Fruit fly (Drosophila melanogaster) whole organism, prepupa: ENCODE data around the gene CG42556.

ENCODE experiments used
- Blimp-1 ChIP-seq: fragments of 200-800 bp; sonication (Bioruptor generic); optimal IDR thresholded peaks from 3 replicates; lab custom pipeline; 2017; ENCODE audit warnings: missing biosample characterization, missing genetic modification characterization, mild to moderate bottlenecking, moderate library complexity, missing genetic modification reagents
- CG10631 ChIP-seq: fragments of 200-800 bp; sonication (Bioruptor generic); optimal IDR thresholded peaks from 2 replicates; lab custom pipeline; 2016; ENCODE audit warnings: missing biosample characterization, missing genetic modification characterization
- CG10669 ChIP-seq: fragments of 200-800 bp; sonication (Bioruptor generic); optimal IDR thresholded peaks from 3 replicates; lab custom pipeline; 2018; ENCODE audit warnings: missing biosample characterization, mild to moderate bottlenecking, missing genetic modification characterization, moderate library complexity
- CG11762 ChIP-seq: fragments of 200-800 bp; sonication (Bioruptor generic); optimal IDR thresholded peaks from 3 replicates; lab custom pipeline; 2016; ENCODE audit warnings: missing biosample characterization, missing genetic modification characterization; ENCODE audit not compliant: insufficient read depth
- CG11902 ChIP-seq: fragments of 200-800 bp; sonication (Bioruptor generic); optimal IDR thresholded peaks from 3 replicates; lab custom pipeline; 2016; ENCODE audit warnings: missing biosample characterization, missing genetic modification characterization
- CG1621 ChIP-seq: fragments of 200-800 bp; sonication (Bioruptor generic); optimal IDR thresholded peaks from 3 replicates; lab custom pipeline; 2018; ENCODE audit warnings: missing biosample characterization, mild to moderate bottlenecking, missing genetic modification characterization
- CG3032 ChIP-seq: fragments of 200-800 bp; optimal IDR thresholded peaks from 2 replicates; lab custom pipeline; 2019; ENCODE audit warnings: missing biosample characterization, mild to moderate bottlenecking, missing genetic modification characterization, moderate library complexity
- CG31627 ChIP-seq: fragments of 200-800 bp; sonication (Bioruptor generic); optimal IDR thresholded peaks from 3 replicates; lab custom pipeline; 2016; ENCODE audit warnings: missing biosample characterization, missing genetic modification characterization
- CG32006 ChIP-seq: fragments of 200-800 bp; sonication (Bioruptor generic); optimal IDR thresholded peaks from 3 replicates; lab custom pipeline; 2017; ENCODE audit warnings: missing biosample characterization, mild to moderate bottlenecking, missing genetic modification characterization
- CG34406 ChIP-seq: fragments of 200-800 bp; sonication (Bioruptor generic); optimal IDR thresholded peaks from 3 replicates; lab custom pipeline; 2016; ENCODE audit warnings: missing biosample characterization, missing genetic modification characterization
- CG6276 ChIP-seq: fragments of 200-800 bp; sonication (Bioruptor generic); optimal IDR thresholded peaks from 2 replicates; lab custom pipeline; 2017; ENCODE audit warnings: missing biosample characterization, mild to moderate bottlenecking, missing genetic modification characterization
- CG6792 ChIP-seq: fragments of 200-800 bp; sonication (Bioruptor generic); optimal IDR thresholded peaks from 3 replicates; lab custom pipeline; 2016; ENCODE audit warnings: missing biosample characterization, missing genetic modification characterization
- CG6808 ChIP-seq: fragments of 200-800 bp; sonication (Bioruptor generic); optimal IDR thresholded peaks from 3 replicates; lab custom pipeline; 2017; ENCODE audit warnings: missing biosample characterization, missing genetic modification characterization, mild to moderate bottlenecking, moderate library complexity, missing genetic modification reagents
- CG7368 ChIP-seq: fragments of 200-800 bp; sonication (Bioruptor generic); optimal IDR thresholded peaks from 3 replicates; lab custom pipeline; 2016; ENCODE audit warnings: missing biosample characterization, missing genetic modification characterization
- CG8119 ChIP-seq: fragments of 200-800 bp; sonication (Bioruptor generic); IDR thresholded peaks from 3 replicates; pipeline ENCODE4 v1.3.6; 2022; ENCODE audit warnings: missing biosample characterization, missing genetic modification characterization
- CG8632 ChIP-seq: fragments of 200-800 bp; sonication (Bioruptor generic); optimal IDR thresholded peaks from 3 replicates; lab custom pipeline; 2016; ENCODE audit warnings: missing biosample characterization, missing genetic modification characterization
- CG9139 ChIP-seq: fragments of 200-800 bp; sonication (Bioruptor generic); optimal IDR thresholded peaks from 3 replicates; lab custom pipeline; 2017; ENCODE audit warnings: missing biosample characterization, mild to moderate bottlenecking, missing genetic modification characterization
- Eip75B ChIP-seq: fragments of 200-800 bp; sonication (Bioruptor generic); optimal IDR thresholded peaks from 3 replicates; lab custom pipeline; 2016; ENCODE audit warnings: missing biosample characterization, missing genetic modification characterization
- Eip78C ChIP-seq: fragments of 200-800 bp; sonication (Bioruptor generic); peaks from one replicate; lab custom pipeline; 2016; ENCODE audit warnings: missing biosample characterization, missing genetic modification characterization
- Ets21C ChIP-seq: fragments of 200-800 bp; sonication (Bioruptor generic); optimal IDR thresholded peaks from 3 replicates; lab custom pipeline; 2016; ENCODE audit warnings: missing biosample characterization, missing genetic modification characterization
- Ets96B ChIP-seq: fragments of 200-800 bp; optimal IDR thresholded peaks from 2 replicates; lab custom pipeline; 2019; ENCODE audit warnings: missing biosample characterization, mild to moderate bottlenecking, missing genetic modification characterization, moderate library complexity
- Hr38 ChIP-seq: sonication (Bioruptor generic); optimal IDR thresholded peaks from 2 replicates; lab custom pipeline; 2016; ENCODE audit warnings: missing biosample characterization, missing genetic modification characterization
- Hr39 ChIP-seq: fragments of 200-800 bp; sonication (Bioruptor generic); optimal IDR thresholded peaks from 2 replicates; lab custom pipeline; 2016; ENCODE audit warnings: missing biosample characterization, missing genetic modification characterization
- Hr4 ChIP-seq: fragments of 200-800 bp; sonication (Bioruptor generic); optimal IDR thresholded peaks from 3 replicates; lab custom pipeline; 2016; ENCODE audit warnings: missing biosample characterization, missing genetic modification characterization
- Lpt ChIP-seq: fragments of 200-800 bp; sonication (Bioruptor generic); optimal IDR thresholded peaks from 3 replicates; lab custom pipeline; 2016; ENCODE audit warnings: missing biosample characterization, missing genetic modification characterization
- Met ChIP-seq: fragments of 200-800 bp; sonication (Bioruptor generic); optimal IDR thresholded peaks from 3 replicates; lab custom pipeline; 2016; ENCODE audit warnings: missing biosample characterization, missing genetic modification characterization
- OdsH ChIP-seq: fragments of 200-800 bp; sonication (Bioruptor generic); optimal IDR thresholded peaks from 3 replicates; lab custom pipeline; 2016; ENCODE audit warnings: missing biosample characterization, missing genetic modification characterization
- Smox ChIP-seq: fragments of 200-800 bp; sonication (Bioruptor generic); optimal IDR thresholded peaks from 3 replicates; lab custom pipeline; 2016; ENCODE audit warnings: missing biosample characterization, missing genetic modification characterization
- Sox102F ChIP-seq: fragments of 200-800 bp; sonication (Bioruptor generic); optimal IDR thresholded peaks from 2 replicates; lab custom pipeline; 2016; ENCODE audit warnings: missing biosample characterization, mild to moderate bottlenecking, missing genetic modification characterization
- Sox14 ChIP-seq: fragments of 200-800 bp; sonication (Bioruptor generic); optimal IDR thresholded peaks from 3 replicates; lab custom pipeline; 2016; ENCODE audit warnings: missing biosample characterization, missing genetic modification characterization
- achi ChIP-seq: fragments of 200-800 bp; sonication (Bioruptor generic); optimal IDR thresholded peaks from 3 replicates; lab custom pipeline; 2016; ENCODE audit warnings: missing biosample characterization, missing genetic modification characterization
- acj6 ChIP-seq: fragments of 200-800 bp; sonication (Bioruptor generic); optimal IDR thresholded peaks from 3 replicates; lab custom pipeline; 2016; ENCODE audit warnings: missing biosample characterization, missing genetic modification characterization
- cyc ChIP-seq: fragments of 200-800 bp; sonication (Bioruptor generic); optimal IDR thresholded peaks from 3 replicates; lab custom pipeline; 2016; ENCODE audit warnings: missing biosample characterization, missing genetic modification characterization
- dac ChIP-seq: fragments of 200-800 bp; sonication (Bioruptor generic); optimal IDR thresholded peaks from 2 replicates; lab custom pipeline; 2017; ENCODE audit warnings: missing biosample characterization, mild to moderate bottlenecking, missing genetic modification characterization
- eg ChIP-seq: fragments of 200-800 bp; sonication (Bioruptor generic); IDR thresholded peaks from 3 replicates; pipeline ENCODE4 v1.3.6; 2022; ENCODE audit warnings: missing biosample characterization, missing genetic modification characterization
- esn ChIP-seq: fragments of 200-800 bp; sonication (Bioruptor generic); optimal IDR thresholded peaks from 2 replicates; lab custom pipeline; 2016; ENCODE audit warnings: missing biosample characterization, mild to moderate bottlenecking, missing genetic modification characterization, moderate library complexity
- fd59A ChIP-seq: fragments of 200-800 bp; sonication (Bioruptor generic); optimal IDR thresholded peaks from 2 replicates; lab custom pipeline; 2017; ENCODE audit warnings: missing biosample characterization, mild to moderate bottlenecking, missing genetic modification characterization, missing genetic modification reagents
- fkh ChIP-seq: fragments of 200-800 bp; sonication (Bioruptor generic); optimal IDR thresholded peaks from 3 replicates; lab custom pipeline; 2017; ENCODE audit warnings: missing biosample characterization, mild to moderate bottlenecking, missing genetic modification characterization, moderate library complexity
- lz ChIP-seq: fragments of 200-800 bp; sonication (Bioruptor generic); optimal IDR thresholded peaks from 3 replicates; lab custom pipeline; 2016; ENCODE audit warnings: missing biosample characterization, missing genetic modification characterization
- net ChIP-seq: fragments of 200-800 bp; sonication (Bioruptor generic); optimal IDR thresholded peaks from 3 replicates; lab custom pipeline; 2016; ENCODE audit warnings: missing biosample characterization, missing genetic modification characterization
- pdm3 ChIP-seq: fragments of 200-800 bp; sonication (Bioruptor generic); optimal IDR thresholded peaks from 3 replicates; lab custom pipeline; 2016; ENCODE audit warnings: missing biosample characterization, missing genetic modification characterization
- salr ChIP-seq, 2 experiments: fragments of 200-800 bp; sonication (Bioruptor generic); optimal IDR thresholded peaks; 3 replicates each; lab custom pipeline; 2016 to 2018; ENCODE audit warnings: missing biosample characterization in 2 of 2, missing genetic modification characterization in 2 of 2, mild to moderate bottlenecking in 1 of 2
- spab ChIP-seq: fragments of 200-800 bp; sonication (Bioruptor generic); optimal IDR thresholded peaks from 2 replicates; lab custom pipeline; 2017; ENCODE audit warnings: missing biosample characterization, mild to moderate bottlenecking, missing genetic modification characterization, missing genetic modification reagents
- ss ChIP-seq, 2 experiments: fragments of 200-800 bp; sonication (Bioruptor generic); optimal IDR thresholded peaks; 2 replicates in 1 of 2; 3 replicates in 1 of 2; lab custom pipeline; 2017 to 2018; ENCODE audit warnings: mild to moderate bottlenecking in 2 of 2, missing biosample characterization in 2 of 2, missing genetic modification characterization in 2 of 2, moderate library complexity in 1 of 2
- svp ChIP-seq: fragments of 200-800 bp; sonication (Bioruptor generic); peaks from one replicate; lab custom pipeline; 2016; ENCODE audit warnings: missing biosample characterization, missing genetic modification characterization
- topi ChIP-seq: fragments of 200-800 bp; sonication (Bioruptor generic); optimal IDR thresholded peaks from 3 replicates; lab custom pipeline; 2016; ENCODE audit warnings: missing biosample characterization, missing genetic modification characterization
- vri ChIP-seq: fragments of 200-800 bp; sonication (Bioruptor generic); optimal IDR thresholded peaks from 3 replicates; lab custom pipeline; 2016; ENCODE audit warnings: missing biosample characterization, mild to moderate bottlenecking, missing genetic modification characterization

The CG42556 gene

dm6 chr2L:16889608-16890007 lies at the start of gene CG42556:
Gene CG42556 (plus strand): TSS chr2L:16889908.
- no peak for TF ChIP-seq CG10669 (GFP tag; lab: Kevin White, UChicago)
- TF ChIP-seq Hr38: no peak
- TF ChIP-seq Ets21C: no peak
- TF ChIP-seq net (GFP tag; lab: Kevin White, UChicago): no peak
- TF ChIP-seq Blimp-1 (GFP tag; lab: Kevin White, UChicago): no peak
- no peak for TF ChIP-seq achi (GFP tag; lab: Kevin White, UChicago)

- TF ChIP-seq CG9139: no peak
- peak; percentile 19 for TF ChIP-seq CG6808 (GFP tag; lab: Kevin White, UChicago)
- TF ChIP-seq pdm3 (GFP tag; lab: Kevin White, UChicago): peak; percentile 54
- no peak for TF ChIP-seq CG11762 (GFP tag; lab: Kevin White, UChicago)
- peak; percentile 21 for TF ChIP-seq CG6792 (GFP tag; lab: Kevin White, UChicago)
- no peak for TF ChIP-seq ss (GFP tag; optimal IDR thresholded peaks at IDR 0.05; lab: Kevin White, UChicago)
- TF ChIP-seq Eip78C: peak; percentile 90
- peak; percentile 49 for TF ChIP-seq CG10631
- peak; percentile 57 for TF ChIP-seq Hr4 (GFP tag; lab: Kevin White, UChicago)
- TF ChIP-seq acj6: peak; percentile 44
- peak; percentile 74 for TF ChIP-seq svp
- peak; percentile 23 for TF ChIP-seq Ets21C
- TF ChIP-seq CG7368 (GFP tag; lab: Kevin White, UChicago): no peak
- no peak for TF ChIP-seq Ets96B (tag; lab: Kevin White, UChicago)
- no peak for TF ChIP-seq CG6276 (GFP tag; lab: Kevin White, UChicago)
- TF ChIP-seq cyc: peak; percentile 11
- peak; percentile 35; the same call in 2 of the 3 replicates for TF ChIP-seq CG8119 (GFP tag; lab: Robert Waterston, UW)
- TF ChIP-seq CG34406 (GFP tag; lab: Kevin White, UChicago): peak; percentile 42
- peak; percentile 66 for TF ChIP-seq CG32006 (GFP tag; lab: Kevin White, UChicago)
- TF ChIP-seq vri: no peak
- peak; percentile 41 for TF ChIP-seq Smox (GFP tag; lab: Kevin White, UChicago)
- TF ChIP-seq CG8632 (GFP tag; lab: Kevin White, UChicago): peak; percentile 25
- no peak for TF ChIP-seq CG3032
- TF ChIP-seq salr (GFP tag; optimal IDR thresholded peaks at IDR 0.05; lab: Kevin White, UChicago): no peak
- TF ChIP-seq net (GFP tag; lab: Kevin White, UChicago): peak; percentile 29
- TF ChIP-seq Met: peak; percentile 59
- peak; percentile 70 for TF ChIP-seq esn
- TF ChIP-seq Eip75B (GFP tag; lab: Kevin White, UChicago): peak; percentile 44
- no peak for TF ChIP-seq Blimp-1 (GFP tag; lab: Kevin White, UChicago)
- no peak for TF ChIP-seq CG1621 (tag; lab: Kevin White, UChicago)
- TF ChIP-seq CG11902: peak; percentile 17
- no peak for TF ChIP-seq Hr38
- TF ChIP-seq lz (GFP tag; lab: Kevin White, UChicago): peak; percentile 46
- TF ChIP-seq Sox102F (GFP tag; lab: Kevin White, UChicago): peak; percentile 60
- TF ChIP-seq OdsH (GFP tag; lab: Kevin White, UChicago): peak; percentile 11
- TF ChIP-seq CG31627 (GFP tag; lab: Kevin White, UChicago): peak; percentile 48
- peak; percentile 23 for TF ChIP-seq dac (GFP tag; lab: Kevin White, UChicago)
- peak; percentile 47 for TF ChIP-seq topi (GFP tag; lab: Kevin White, UChicago)
- no peak for TF ChIP-seq fkh
- TF ChIP-seq achi (GFP tag; lab: Kevin White, UChicago): peak; percentile 42
- peak; percentile 33 for TF ChIP-seq Sox14 (GFP tag; lab: Kevin White, UChicago)
- no peak for TF ChIP-seq Lpt
- no peak for TF ChIP-seq fd59A (GFP tag; lab: Kevin White, UChicago)
- TF ChIP-seq eg (GFP tag; lab: Robert Waterston, UW): no peak
- peak; percentile 52 for TF ChIP-seq Hr39 (GFP tag; lab: Kevin White, UChicago)
- peak; percentile 10 for TF ChIP-seq spab (GFP tag; lab: Kevin White, UChicago)
These were observed 47.2 kb upstream of the CG42556 start for dm6 chr2L:16842505-16842904.
